Fruit fly (Drosophila melanogaster) whole organism, embryonic: ENCODE data around the gene wls.

Source experiments
- CG12071 ChIP-seq: fragments of 200-800 bp; sonication (Bioruptor generic); optimal IDR thresholded peaks from 3 replicates; lab custom pipeline; 2018; ENCODE audit warnings: missing biosample characterization, mild to moderate bottlenecking, missing genetic modification characterization
- CG3281 ChIP-seq: fragments of 200-800 bp; sonication (Bioruptor generic); optimal IDR thresholded peaks from 3 replicates; lab custom pipeline; 2017; ENCODE audit warnings: missing biosample characterization, mild to moderate bottlenecking, missing genetic modification characterization
- CG5245 ChIP-seq: fragments of 200-800 bp; sonication (Bioruptor generic); optimal IDR thresholded peaks from 3 replicates; lab custom pipeline; 2016; ENCODE audit warnings: missing biosample characterization, missing genetic modification characterization
- CG8290 ChIP-seq, 3 experiments: fragments of 200-800 bp; sonication (Bioruptor generic); optimal IDR thresholded peaks; 2 replicates each; lab custom pipeline; 2016 to 2019; ENCODE audit warnings: missing biosample characterization in 3 of 3, missing genetic modification characterization in 3 of 3, mild to moderate bottlenecking in 2 of 3, moderate library complexity in 1 of 3
- ERR ChIP-seq: fragments of 200-800 bp; sonication (Bioruptor generic); optimal IDR thresholded peaks from 2 replicates; lab custom pipeline; 2016; ENCODE audit warnings: missing biosample characterization, missing genetic modification characterization
- Hsf ChIP-seq: fragments of 200-800 bp; sonication (Bioruptor generic); optimal IDR thresholded peaks from 3 replicates; lab custom pipeline; 2016; ENCODE audit warnings: missing biosample characterization, missing genetic modification characterization
- Stat92E ChIP-seq, 3 experiments: fragments of >200 bp in 2 of 3; fragments of 200-800 bp in 1 of 3; sonication (Bioruptor generic) in 1 of 3; optimal IDR thresholded peaks; 2 replicates each; lab custom pipeline; 2017 to 2019; ENCODE audit warnings: missing biosample characterization in 3 of 3, missing genetic modification characterization in 3 of 3, mild to moderate bottlenecking in 1 of 3, moderate library complexity in 1 of 3
- bab2 ChIP-seq: fragments of 200-800 bp; sonication (Bioruptor generic); optimal IDR thresholded peaks from 2 replicates; lab custom pipeline; 2016; ENCODE audit warnings: missing biosample characterization, missing genetic modification characterization
- fu2 ChIP-seq: fragments of 200-800 bp; sonication (Bioruptor generic); optimal IDR thresholded peaks from 2 replicates; lab custom pipeline; 2016; ENCODE audit warnings: missing biosample characterization, missing genetic modification characterization
- mam ChIP-seq: fragments of 200-800 bp; sonication (Bioruptor generic); optimal IDR thresholded peaks from 3 replicates; lab custom pipeline; 2016; ENCODE audit warnings: missing biosample characterization, missing genetic modification characterization
- run ChIP-seq: fragments of 200-800 bp; sonication (Bioruptor generic); optimal IDR thresholded peaks from 3 replicates; lab custom pipeline; 2018; ENCODE audit warnings: missing biosample characterization, mild to moderate bottlenecking, missing genetic modification characterization
- salm ChIP-seq: fragments of 200-800 bp; sonication (Bioruptor generic); optimal IDR thresholded peaks from 2 replicates; lab custom pipeline; 2018; ENCODE audit warnings: missing biosample characterization, mild to moderate bottlenecking, missing genetic modification characterization

DNA sequence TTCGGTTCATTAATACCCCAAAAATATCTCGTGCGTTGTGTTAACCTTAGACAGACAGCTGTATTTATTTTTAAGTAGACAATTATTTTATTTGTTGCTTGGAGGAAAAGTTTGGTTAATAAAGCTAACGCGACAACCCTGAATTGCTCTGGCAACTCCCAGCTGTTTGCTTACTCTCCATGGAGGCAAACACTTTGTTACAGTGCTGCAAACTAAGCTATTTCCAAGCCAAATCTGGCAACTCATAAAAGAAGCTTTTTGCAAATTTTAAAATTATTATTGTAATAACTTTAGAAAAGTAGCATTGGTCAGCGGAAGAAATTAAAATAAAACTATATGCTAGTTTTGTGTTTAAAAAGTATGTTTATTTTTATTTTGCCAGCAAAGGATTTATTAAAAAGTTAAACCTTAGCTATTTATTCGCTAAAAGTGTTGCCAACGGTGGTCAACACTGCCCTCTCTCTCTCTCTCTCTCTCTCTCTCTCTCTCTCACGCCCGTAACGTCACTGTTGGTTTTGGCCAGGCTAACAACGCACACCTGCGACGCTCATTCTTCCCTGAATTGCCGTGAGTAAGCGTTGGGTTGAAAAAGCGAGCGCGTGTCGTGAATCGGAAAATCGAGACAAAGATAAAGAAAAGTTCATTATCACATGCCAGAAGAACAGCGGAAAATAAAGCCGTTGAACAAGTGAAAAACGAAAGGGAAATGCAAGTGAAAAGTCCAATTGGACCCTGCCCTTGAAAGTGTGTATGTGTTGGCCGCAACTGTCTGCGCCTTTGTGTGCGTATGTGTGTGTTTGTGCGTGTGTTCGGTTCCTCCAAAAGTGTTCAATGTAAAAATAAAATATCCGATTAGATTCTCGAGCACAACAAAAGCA lies 46.1 kb upstream of the wls start:
- TF ChIP-seq salm (peak; percentile 56), mam (peak; percentile 87), fu2 (GFP tag; lab: Kevin White, UChicago) (peak; percentile 81), CG8290 (GFP tag; optimal IDR thresholded peaks at IDR 0.05; lab: Kevin White, UChicago) (peak; percentile 30), CG8290 (tag; optimal IDR thresholded peaks at IDR 0.05; lab: Kevin White, UChicago) (peak; percentile 26 to 93), CG5245 (GFP tag; lab: Kevin White, UChicago) (peak; percentile 80), ERR (GFP tag; lab: Kevin White, UChicago) (peak; percentile 76), run (peak; percentile 52), bab2 (peak; percentile 90), CG3281 (peak; percentile 90), CG12071 (peak; percentile 92), Stat92E (GFP tag; optimal IDR thresholded peaks at IDR 0.05; lab: Kevin White, UChicago) (peak in 1 of 3 experiments; percentile 44), Hsf (GFP tag; lab: Kevin White, UChicago) (peak; percentile 91)
